Fruit fly (Drosophila melanogaster) S2 (cell line): ENCODE measurements around the gene CG14932.

ENCODE experiments used
- CG8478 ChIP-seq: fragments of >200 bp; optimal IDR thresholded peaks from 2 replicates; lab custom pipeline; 2018
- CTCF ChIP-seq, 2 experiments: fragments of >200 bp; optimal IDR thresholded peaks; 2 replicates each; lab custom pipeline; 2018

DNA sequence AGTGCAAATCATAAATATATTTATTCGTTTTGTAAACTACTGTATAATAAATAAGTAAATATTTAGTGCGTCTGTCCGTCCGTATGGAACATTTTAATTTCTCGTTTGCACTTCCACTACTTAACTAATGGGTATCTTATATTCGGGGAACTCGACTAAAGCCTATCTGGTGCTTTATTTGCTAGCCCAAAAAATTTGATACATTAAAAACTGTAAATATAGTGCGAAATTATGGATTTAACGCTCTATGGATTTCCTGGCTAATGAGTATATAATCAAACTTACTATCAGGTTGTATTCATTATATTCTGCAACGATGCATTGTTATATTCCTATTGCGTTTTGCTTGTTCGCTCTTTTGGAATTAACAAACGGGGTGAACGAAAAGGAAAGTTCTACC lies 47.2 kb downstream of the CG14932 start, which contains the start of gene Sfp33A4:
- TF ChIP-seq CG8478 (lab: Kevin White, UChicago) (no peak), CTCF (optimal IDR thresholded peaks at IDR 0.05; lab: Kevin White, UChicago) (no peak)
